Worm (Caenorhabditis elegans) whole organism, L2 larva: ENCODE measurements around the gene folr-1.
A peak's percentile ranks its signal among the peaks of the same experiment; 100 is the strongest.

Experiments
- C34F6.9 ChIP-seq: fragments of 150-350 bp; optimal IDR thresholded peaks from 2 replicates; lab custom pipeline; 2014; ENCODE audit warnings: missing biosample characterization, missing genetic modification characterization
- F13H6.1 ChIP-seq: sonication (generic microtip); optimal IDR thresholded peaks from 2 replicates; lab custom pipeline; 2016; ENCODE audit warnings: missing genetic modification characterization, missing compliant biosample characterization
- R02D3.7 ChIP-seq: fragments of 150-350 bp; optimal IDR thresholded peaks from 2 replicates; lab custom pipeline; 2014; ENCODE audit warnings: missing biosample characterization, missing genetic modification characterization
- Y55F3AM.14 ChIP-seq: fragments of 200-800 bp; sonication (Bioruptor generic); optimal IDR thresholded peaks from 2 replicates; lab custom pipeline; 2018; ENCODE audit warnings: mild to moderate bottlenecking, missing genetic modification characterization, missing compliant biosample characterization
- ZK546.5 ChIP-seq: sonication (generic microtip); optimal IDR thresholded peaks from 2 replicates; lab custom pipeline; 2017; ENCODE audit warnings: missing biosample characterization, missing genetic modification characterization
- alr-1 ChIP-seq: fragments of 150-350 bp; optimal IDR thresholded peaks from 2 replicates; lab custom pipeline; 2014; ENCODE audit warnings: missing biosample characterization, missing genetic modification characterization
- aly-2 ChIP-seq: fragments of 150-350 bp; optimal IDR thresholded peaks from 2 replicates; lab custom pipeline; 2014; ENCODE audit warnings: missing biosample characterization, missing genetic modification characterization
- ama-1 ChIP-seq: fragments of 150-350 bp; optimal IDR thresholded peaks from 2 replicates; lab custom pipeline; 2018; ENCODE audit warnings: inconsistent platforms
- blmp-1 ChIP-seq: sonication (generic microtip); optimal IDR thresholded peaks from 2 replicates; lab custom pipeline; 2017; ENCODE audit warnings: missing genetic modification characterization, mild to moderate bottlenecking, missing compliant biosample characterization, antibody characterized with exemption, moderate library complexity; ENCODE audit not compliant: insufficient read depth
- ceh-16 ChIP-seq: fragments of 150-350 bp; optimal IDR thresholded peaks from 2 replicates; lab custom pipeline; 2014; ENCODE audit warnings: missing biosample characterization, missing genetic modification characterization
- ceh-82 ChIP-seq: fragments of 150-350 bp; optimal IDR thresholded peaks from 2 replicates; lab custom pipeline; 2014; ENCODE audit warnings: missing biosample characterization, missing genetic modification characterization
- crh-2 ChIP-seq: sonication (generic microtip); optimal IDR thresholded peaks from 2 replicates; lab custom pipeline; 2017; ENCODE audit warnings: missing biosample characterization, missing genetic modification characterization
- dmd-4 ChIP-seq: sonication (generic microtip); optimal IDR thresholded peaks from 2 replicates; lab custom pipeline; 2017; ENCODE audit warnings: missing biosample characterization, missing genetic modification characterization
- egl-27 ChIP-seq: sonication (generic microtip); optimal IDR thresholded peaks from 3 replicates; lab custom pipeline; 2017; ENCODE audit warnings: missing biosample characterization, missing genetic modification reagents, missing genetic modification characterization
- elt-1 ChIP-seq: fragments of 150-350 bp; optimal IDR thresholded peaks from 2 replicates; lab custom pipeline; 2014; ENCODE audit warnings: missing biosample characterization, missing genetic modification characterization
- elt-3 ChIP-seq: sonication (generic microtip); optimal IDR thresholded peaks from 2 replicates; lab custom pipeline; 2017; ENCODE audit warnings: missing biosample characterization, missing genetic modification characterization
- fos-1 ChIP-seq: fragments of 150-350 bp; optimal IDR thresholded peaks from 2 replicates; lab custom pipeline; 2014; ENCODE audit warnings: missing biosample characterization, missing genetic modification characterization
- gmeb-1 ChIP-seq: fragments of 150-350 bp; optimal IDR thresholded peaks from 2 replicates; lab custom pipeline; 2014; ENCODE audit warnings: missing biosample characterization, missing genetic modification characterization
- lin-11 ChIP-seq: fragments of 150-350 bp; sonication (generic microtip); optimal IDR thresholded peaks from 2 replicates; lab custom pipeline; 2014; ENCODE audit warnings: missing biosample characterization, missing genetic modification characterization, inconsistent platforms, mixed read lengths
- lin-13 ChIP-seq: fragments of 150-350 bp; optimal IDR thresholded peaks from 2 replicates; lab custom pipeline; 2014; ENCODE audit warnings: missing biosample characterization, missing genetic modification reagents, missing genetic modification characterization
- lin-39 ChIP-seq: fragments of 150-350 bp; optimal IDR thresholded peaks from 2 replicates; lab custom pipeline; 2014; ENCODE audit warnings: missing biosample characterization, missing genetic modification reagents, missing genetic modification characterization
- lsy-2 ChIP-seq, 2 experiments: fragments of 150-350 bp in 1 of 2; sonication (generic microtip) in 1 of 2; optimal IDR thresholded peaks; 2 replicates each; lab custom pipeline; 2014 to 2017; ENCODE audit warnings: missing biosample characterization in 2 of 2, missing genetic modification characterization in 2 of 2
- mab-5 ChIP-seq: fragments of 150-350 bp; optimal IDR thresholded peaks from 2 replicates; lab custom pipeline; 2014; ENCODE audit warnings: missing biosample characterization, missing genetic modification characterization
- mbf-1 ChIP-seq: sonication (generic microtip); optimal IDR thresholded peaks from 2 replicates; lab custom pipeline; 2017; ENCODE audit warnings: missing biosample characterization, missing genetic modification characterization
- mdl-1 ChIP-seq, 2 experiments: fragments of 150-350 bp in 1 of 2; sonication (generic microtip) in 1 of 2; optimal IDR thresholded peaks; 2 replicates each; lab custom pipeline; 2017; ENCODE audit warnings: missing biosample characterization in 2 of 2, missing genetic modification characterization in 2 of 2
- nhr-10 ChIP-seq: sonication (generic microtip); optimal IDR thresholded peaks from 2 replicates; lab custom pipeline; 2017; ENCODE audit warnings: missing biosample characterization, missing genetic modification characterization
- nhr-11 ChIP-seq: fragments of 150-350 bp; optimal IDR thresholded peaks from 2 replicates; lab custom pipeline; 2014; ENCODE audit warnings: missing biosample characterization, missing genetic modification characterization
- nhr-12 ChIP-seq: fragments of 150-350 bp; optimal IDR thresholded peaks from 2 replicates; lab custom pipeline; 2014; ENCODE audit warnings: missing biosample characterization, missing genetic modification characterization
- nhr-129 ChIP-seq: fragments of 150-350 bp; optimal IDR thresholded peaks from 2 replicates; lab custom pipeline; 2014; ENCODE audit warnings: missing biosample characterization, missing genetic modification characterization
- nhr-21 ChIP-seq: fragments of 150-350 bp; optimal IDR thresholded peaks from 2 replicates; lab custom pipeline; 2014; ENCODE audit warnings: missing biosample characterization, missing genetic modification characterization
- nhr-23 ChIP-seq: fragments of 150-350 bp; optimal IDR thresholded peaks from 2 replicates; lab custom pipeline; 2014; ENCODE audit warnings: missing biosample characterization, missing genetic modification reagents, missing genetic modification characterization
- nhr-237 ChIP-seq: fragments of 150-350 bp; optimal IDR thresholded peaks from 2 replicates; lab custom pipeline; 2014; ENCODE audit warnings: missing biosample characterization, missing genetic modification characterization
- nhr-25 ChIP-seq: fragments of 150-350 bp; sonication (generic microtip); optimal IDR thresholded peaks from 3 replicates; lab custom pipeline; 2014; ENCODE audit warnings: missing biosample characterization, missing genetic modification characterization
- nhr-6 ChIP-seq: fragments of 150-350 bp; optimal IDR thresholded peaks from 2 replicates; lab custom pipeline; 2014; ENCODE audit warnings: missing biosample characterization, missing genetic modification characterization
- nhr-77 ChIP-seq: fragments of 150-350 bp; optimal IDR thresholded peaks from 2 replicates; lab custom pipeline; 2014; ENCODE audit warnings: missing biosample characterization, missing genetic modification characterization
- peb-1 ChIP-seq: fragments of 150-350 bp; optimal IDR thresholded peaks from 2 replicates; lab custom pipeline; 2014; ENCODE audit warnings: missing biosample characterization, missing genetic modification characterization
- sem-4 ChIP-seq: fragments of 150-350 bp; optimal IDR thresholded peaks from 2 replicates; lab custom pipeline; 2014; ENCODE audit warnings: missing biosample characterization, missing genetic modification reagents, missing genetic modification characterization
- skn-1 ChIP-seq: sonication (generic microtip); optimal IDR thresholded peaks from 2 replicates; lab custom pipeline; 2017; ENCODE audit warnings: missing biosample characterization, missing genetic modification characterization
- sma-3 ChIP-seq: sonication (generic microtip); optimal IDR thresholded peaks from 2 replicates; lab custom pipeline; 2016; ENCODE audit warnings: missing genetic modification reagents, missing genetic modification characterization, missing compliant biosample characterization
- sma-9 ChIP-seq, 2 experiments: fragments of 150-350 bp in 1 of 2; sonication (generic microtip) in 1 of 2; optimal IDR thresholded peaks; 2 replicates each; lab custom pipeline; 2014 to 2016; ENCODE audit warnings: missing genetic modification characterization in 2 of 2, mild to moderate bottlenecking in 1 of 2, missing biosample characterization in 1 of 2, missing compliant biosample characterization in 1 of 2, missing genetic modification reagents in 1 of 2, moderate library complexity in 1 of 2
- snpc-4 ChIP-seq: fragments of 150-350 bp; optimal IDR thresholded peaks from 2 replicates; lab custom pipeline; 2014; ENCODE audit warnings: missing biosample characterization, missing genetic modification characterization
- unc-39 ChIP-seq: fragments of 150-350 bp; optimal IDR thresholded peaks from 2 replicates; lab custom pipeline; 2014; ENCODE audit warnings: missing biosample characterization, missing genetic modification characterization
- unc-55 ChIP-seq: fragments of 150-350 bp; sonication (generic microtip); optimal IDR thresholded peaks from 3 replicates; lab custom pipeline; 2014; ENCODE audit warnings: missing biosample characterization, missing genetic modification reagents, missing genetic modification characterization
- unc-62 ChIP-seq: fragments of 150-350 bp; optimal IDR thresholded peaks from 2 replicates; lab custom pipeline; 2014; ENCODE audit warnings: missing biosample characterization, missing genetic modification reagents, missing genetic modification characterization
- zag-1 ChIP-seq: fragments of 150-350 bp; optimal IDR thresholded peaks from 2 replicates; lab custom pipeline; 2014; ENCODE audit warnings: missing biosample characterization, missing genetic modification characterization
- ztf-1 ChIP-seq: fragments of 200-800 bp; sonication (Bioruptor generic); conservative IDR thresholded peaks from 2 replicates; pipeline ENCODE4 v1.3.6; 2022; ENCODE audit warnings: missing genetic modification characterization, missing compliant biosample characterization
- ztf-11 ChIP-seq: sonication (generic microtip); optimal IDR thresholded peaks from 2 replicates; lab custom pipeline; 2017; ENCODE audit warnings: missing biosample characterization, missing genetic modification characterization
- ztf-4 ChIP-seq: fragments of 150-350 bp; optimal IDR thresholded peaks from 2 replicates; lab custom pipeline; 2014; ENCODE audit warnings: missing biosample characterization, missing genetic modification characterization

The folr-1 gene

ce11 chrX:9931362-9931761 lies 12.3 kb downstream of the folr-1 start, which contains the start of gene nra-3:
Gene nra-3, minus strand, starts transcription at chrX:9931462.
- peak; percentile 17 for TF ChIP-seq F13H6.1
- no peak for TF ChIP-seq nhr-237

- TF ChIP-seq lin-11 (peak; percentile 62), alr-1 (no peak), lin-13 (peak; percentile 65), crh-2 (peak; percentile 58), fos-1 (tag; lab: Kevin White, UChicago) (peak; percentile 96), skn-1 (tag; lab: Kevin White, UChicago) (no peak), sem-4 (tag; lab: Kevin White, UChicago) (peak; percentile 67), aly-2 (tag; lab: Kevin White, UChicago) (no peak), R02D3.7 (no peak), lin-39 (tag; lab: Kevin White, UChicago) (no peak), ZK546.5 (tag; lab: Kevin White, UChicago) (no peak), sma-9 (GFP tag; optimal IDR thresholded peaks at IDR 0.05; lab: Kevin White, UChicago) (peak; percentile 26), sma-9 (tag; optimal IDR thresholded peaks at IDR 0.05; lab: Kevin White, UChicago) (no peak), nhr-21 (tag; lab: Kevin White, UChicago) (peak; percentile 75), elt-3 (no peak), C34F6.9 (peak; percentile 77), snpc-4 (no peak), nhr-12 (no peak), sma-3 (GFP tag; lab: Kevin White, UChicago) (peak; percentile 79), nhr-25 (tag; lab: Kevin White, UChicago) (peak; percentile 87), unc-62 (GFP tag; lab: Kevin White, UChicago) (no peak), nhr-77 (tag; lab: Kevin White, UChicago) (no peak), peb-1 (tag; lab: Kevin White, UChicago) (no peak), dmd-4 (tag; lab: Kevin White, UChicago) (no peak), ztf-4 (tag; lab: Kevin White, UChicago) (peak; percentile 4), mdl-1 (tag; optimal IDR thresholded peaks at IDR 0.05; lab: Kevin White, UChicago) (peak in 1 of 2 experiments; percentile 21), unc-39 (tag; lab: Kevin White, UChicago) (no peak), mab-5 (peak; percentile 40), zag-1 (tag; lab: Kevin White, UChicago) (peak; percentile 55), mbf-1 (no peak), ceh-82 (tag; lab: Kevin White, UChicago) (no peak), egl-27 (tag; lab: Kevin White, UChicago) (peak; percentile 68), gmeb-1 (peak; percentile 48), ama-1 (lab: Kevin White, UChicago) (no peak), nhr-10 (tag; lab: Kevin White, UChicago) (no peak), Y55F3AM.14 (peak; percentile 41), unc-55 (GFP tag; lab: Kevin White, UChicago) (peak; percentile 64), lsy-2 (tag; optimal IDR thresholded peaks at IDR 0.05; lab: Kevin White, UChicago) (peak; percentile 42 to 67), ztf-11 (tag; lab: Kevin White, UChicago) (no peak), nhr-129 (tag; lab: Kevin White, UChicago) (peak; percentile 97), ztf-1 (GFP tag; lab: Robert Waterston, UW) (no peak), ceh-16 (tag; lab: Kevin White, UChicago) (peak; percentile 62), nhr-23 (tag; lab: Kevin White, UChicago) (no peak), nhr-237 (no peak), nhr-6 (tag; lab: Kevin White, UChicago) (no peak), elt-1 (tag; lab: Kevin White, UChicago) (no peak), nhr-11 (tag; lab: Kevin White, UChicago) (no peak), blmp-1 (tag; lab: Kevin White, UChicago) (peak; percentile 40), F13H6.1 (peak; percentile 85)
Observed at ce11 chrX:9932226-9932773, 13.2 kb downstream of the folr-1 start, which contains the start of gene tsp-21. Gene tsp-21, plus strand, starts transcription at chrX:9932371.
